Fruit fly (Drosophila melanogaster): ENCODE results near the gene CG3223.

The CG3223 gene

DNA sequence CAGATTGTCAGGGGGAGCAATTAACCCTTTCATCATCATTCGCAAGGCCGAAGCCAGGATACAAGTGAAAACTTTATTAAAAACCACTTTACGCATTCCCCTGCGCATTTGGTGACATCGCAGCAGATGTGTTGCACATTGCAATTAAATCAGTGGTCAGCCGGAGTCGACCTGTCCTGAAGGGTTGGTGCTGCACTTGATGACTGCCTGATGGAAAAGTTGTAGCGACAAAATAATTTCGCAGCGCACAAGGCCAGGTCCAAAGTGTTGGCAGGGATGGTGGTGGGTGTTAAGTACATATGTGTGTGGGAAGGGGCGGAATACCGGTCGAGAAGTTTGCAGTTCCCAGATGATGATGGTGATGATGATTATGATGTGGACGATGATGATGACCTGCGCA, 37.0 kb upstream of the CG3223 start:
- no peak for TF ChIP-seq insv (optimal IDR thresholded peaks at IDR 0.05)

DNA sequence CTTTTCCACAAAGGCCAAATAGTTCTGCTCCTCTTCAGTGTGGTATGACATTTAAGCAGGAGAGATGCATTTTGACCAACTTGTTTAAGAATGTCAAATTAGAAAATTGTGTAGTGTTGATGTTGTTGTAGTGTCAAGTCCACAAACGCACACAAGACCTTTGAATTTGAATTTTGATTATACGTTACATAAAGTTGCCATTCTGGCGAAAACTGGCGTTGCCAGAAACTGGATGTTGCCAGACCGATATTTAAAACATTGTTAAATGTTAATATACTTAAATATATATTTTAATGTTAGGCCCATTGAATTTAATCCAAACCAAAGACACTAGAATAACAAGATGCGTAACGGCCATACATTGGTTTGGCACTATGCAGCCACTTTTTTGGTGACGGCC, 36.2 kb upstream of the CG3223 start:
- TF ChIP-seq psq (optimal IDR thresholded peaks at IDR 0.05) (no peak), Myc (optimal IDR thresholded peaks at IDR 0.05) (no peak), insv (optimal IDR thresholded peaks at IDR 0.05) (no peak), h (optimal IDR thresholded peaks at IDR 0.05) (no peak), Sin3A (optimal IDR thresholded peaks at IDR 0.05) (no peak), ttk (optimal IDR thresholded peaks at IDR 0.05) (no peak)

DNA sequence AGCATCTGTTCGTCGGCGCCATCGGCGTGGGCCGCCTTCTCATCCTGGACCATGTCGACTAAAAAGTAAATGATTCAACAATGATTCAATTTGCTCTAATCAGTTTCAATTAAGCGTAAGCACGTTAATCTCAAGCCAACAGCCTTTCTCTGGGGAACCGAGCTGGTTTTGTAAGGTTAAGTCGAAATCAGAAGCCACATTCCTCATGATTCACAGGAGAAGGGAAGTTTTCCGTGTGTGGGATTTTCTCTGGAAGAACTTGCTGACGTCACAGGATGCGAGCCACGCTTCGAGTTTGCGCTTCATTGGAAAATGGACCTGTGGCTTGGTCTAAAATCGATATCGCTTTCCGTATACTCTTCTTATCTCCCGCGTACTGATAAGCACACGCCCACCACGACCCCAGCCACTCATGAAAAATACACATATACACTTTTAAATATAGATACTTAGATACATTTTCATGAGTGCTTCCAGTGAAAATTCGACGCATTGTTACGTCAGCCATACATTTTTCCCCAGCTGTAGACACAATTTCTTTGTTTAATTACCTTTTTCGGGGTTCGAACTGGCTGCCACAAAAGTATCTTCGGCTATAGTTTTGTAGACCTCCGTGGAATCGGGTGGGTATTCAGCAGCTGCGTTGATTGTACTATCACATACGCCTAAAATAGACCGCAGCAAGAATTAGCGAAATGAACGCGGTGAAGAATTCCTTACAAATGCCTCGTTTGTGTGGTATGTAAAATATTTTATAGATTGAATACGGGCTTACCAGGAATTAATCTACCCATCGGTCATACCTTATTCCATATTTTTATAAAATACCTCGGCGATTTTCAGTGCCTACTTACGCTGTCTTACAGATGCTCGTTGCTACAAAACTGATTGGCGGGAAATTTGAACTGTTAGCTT, 31.9 kb upstream of the CG3223 start:
- TF ChIP-seq Myc (optimal IDR thresholded peaks at IDR 0.05) (no peak), h (optimal IDR thresholded peaks at IDR 0.05) (no peak), psq (optimal IDR thresholded peaks at IDR 0.05) (no peak), ttk (optimal IDR thresholded peaks at IDR 0.05) (no peak)

DNA sequence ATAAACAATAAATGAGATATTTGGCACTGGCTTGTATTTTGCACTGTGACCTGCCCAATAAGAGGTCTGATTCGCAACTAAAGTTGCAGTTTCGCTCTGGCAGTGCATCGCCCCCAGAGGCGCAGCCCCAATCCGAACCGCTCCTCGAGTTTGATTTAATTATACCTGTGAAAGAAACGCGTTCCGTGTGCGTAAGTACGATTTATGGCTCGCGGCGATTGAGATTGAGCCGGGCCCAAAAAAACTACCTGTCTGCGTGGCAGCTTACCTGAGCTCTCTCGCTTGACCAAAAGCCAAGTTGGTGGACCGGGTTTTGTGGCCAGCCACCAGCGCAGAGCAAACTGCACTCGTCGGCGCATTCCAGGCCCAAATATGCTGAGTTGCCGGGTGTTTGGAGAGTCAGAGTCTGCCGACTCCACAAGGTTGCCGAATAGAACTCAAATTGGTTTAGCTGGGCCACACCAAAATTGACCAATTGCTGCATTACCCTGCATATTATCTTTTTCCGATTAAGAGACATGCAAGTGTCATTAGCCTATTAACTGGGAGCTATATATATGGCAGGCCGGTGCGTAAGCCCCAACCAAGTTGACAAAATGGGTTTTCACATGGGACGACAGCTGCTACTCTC, 30.7 kb upstream of the CG3223 start, which contains the start of the genes CD98hc and Os-C:
TSS of gene CD98hc (minus strand) at position 50 of the 631 bp plus-strand sequence.
TSS of gene Os-C (plus strand) at position 581 of the 631 bp plus-strand sequence.
- TF ChIP-seq insv (optimal IDR thresholded peaks at IDR 0.05) (no peak), ttk (optimal IDR thresholded peaks at IDR 0.05) (no peak)

DNA sequence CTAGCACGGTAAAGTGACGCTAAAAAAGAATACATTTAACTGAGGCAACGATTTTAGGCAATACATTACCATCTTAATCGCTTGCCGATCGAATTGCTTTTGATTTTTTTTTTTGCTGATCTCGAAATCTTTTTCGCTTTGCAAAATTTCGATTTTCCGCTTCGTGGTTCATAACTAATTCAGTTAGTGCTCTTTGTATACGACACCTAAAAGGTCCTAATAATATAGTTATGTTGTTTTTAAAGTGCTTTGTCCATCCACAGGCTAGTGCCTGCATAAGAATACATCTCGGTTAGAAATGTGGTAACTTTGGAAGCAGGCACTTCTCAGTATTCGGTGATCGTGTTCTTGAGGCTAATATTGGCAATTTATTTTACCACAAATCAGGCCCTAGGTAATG, 29.0 kb upstream of the CG3223 start, which contains the start of gene Sfp84E:
TSS of gene Sfp84E (minus strand) at position 101 of the 400 bp plus-strand sequence.
- no peak for TF ChIP-seq ttk (optimal IDR thresholded peaks at IDR 0.05)
- TF ChIP-seq Sin3A (optimal IDR thresholded peaks at IDR 0.05) = no peak
- TF ChIP-seq insv (optimal IDR thresholded peaks at IDR 0.05) = no peak
- no peak for TF ChIP-seq Myc (optimal IDR thresholded peaks at IDR 0.05)
- TF ChIP-seq psq (optimal IDR thresholded peaks at IDR 0.05) = no peak
- no peak for TF ChIP-seq h (optimal IDR thresholded peaks at IDR 0.05)

DNA sequence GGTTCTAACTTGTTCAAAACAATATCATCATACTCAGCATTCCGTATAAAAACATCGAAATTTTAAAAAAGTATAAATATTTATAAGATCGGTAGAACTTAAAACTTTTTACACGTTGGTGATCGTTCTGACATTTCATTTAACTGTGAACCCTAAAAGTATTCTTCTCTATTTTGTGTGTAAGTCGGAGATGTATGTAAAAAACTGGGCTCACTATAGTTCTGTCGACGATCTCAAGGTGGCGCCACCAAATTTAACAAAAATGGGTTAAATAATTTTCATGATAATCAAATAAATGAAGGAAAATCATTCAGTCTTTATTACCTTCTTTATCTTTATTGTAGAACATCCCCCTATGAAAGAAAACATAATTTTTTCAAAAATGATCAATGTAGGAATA, 27.8 kb upstream of the CG3223 start:
- TF ChIP-seq psq (optimal IDR thresholded peaks at IDR 0.05) = no peak
- no peak for TF ChIP-seq Myc (optimal IDR thresholded peaks at IDR 0.05)
- TF ChIP-seq h (optimal IDR thresholded peaks at IDR 0.05) = no peak
- no peak for TF ChIP-seq ttk (optimal IDR thresholded peaks at IDR 0.05)
- TF ChIP-seq insv (optimal IDR thresholded peaks at IDR 0.05) = no peak
- no peak for TF ChIP-seq Sin3A (optimal IDR thresholded peaks at IDR 0.05)

DNA sequence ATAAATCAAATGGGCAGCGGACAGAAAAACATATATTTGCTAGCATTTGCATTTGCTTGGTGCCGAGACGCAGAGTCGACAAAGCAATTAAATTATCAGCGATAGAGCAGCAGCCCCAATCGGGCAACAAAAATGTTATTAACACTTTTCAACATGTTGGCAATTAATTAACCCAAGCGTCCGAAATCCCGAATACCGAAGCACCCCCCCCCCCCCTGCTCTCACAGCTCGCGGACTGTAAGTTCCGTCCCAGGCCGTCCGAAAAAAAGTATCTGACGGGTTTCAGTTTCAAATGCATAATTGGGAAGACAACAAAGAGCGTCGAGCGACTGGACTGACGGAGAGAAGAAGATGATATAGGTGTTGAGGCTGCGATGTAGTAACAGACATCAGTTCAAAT, 18.9 kb upstream of the CG3223 start:
- no peak for TF ChIP-seq Myc (optimal IDR thresholded peaks at IDR 0.05)
- TF ChIP-seq h (optimal IDR thresholded peaks at IDR 0.05) = no peak
- TF ChIP-seq insv (optimal IDR thresholded peaks at IDR 0.05) = no peak
- TF ChIP-seq Sin3A (optimal IDR thresholded peaks at IDR 0.05) = no peak

DNA sequence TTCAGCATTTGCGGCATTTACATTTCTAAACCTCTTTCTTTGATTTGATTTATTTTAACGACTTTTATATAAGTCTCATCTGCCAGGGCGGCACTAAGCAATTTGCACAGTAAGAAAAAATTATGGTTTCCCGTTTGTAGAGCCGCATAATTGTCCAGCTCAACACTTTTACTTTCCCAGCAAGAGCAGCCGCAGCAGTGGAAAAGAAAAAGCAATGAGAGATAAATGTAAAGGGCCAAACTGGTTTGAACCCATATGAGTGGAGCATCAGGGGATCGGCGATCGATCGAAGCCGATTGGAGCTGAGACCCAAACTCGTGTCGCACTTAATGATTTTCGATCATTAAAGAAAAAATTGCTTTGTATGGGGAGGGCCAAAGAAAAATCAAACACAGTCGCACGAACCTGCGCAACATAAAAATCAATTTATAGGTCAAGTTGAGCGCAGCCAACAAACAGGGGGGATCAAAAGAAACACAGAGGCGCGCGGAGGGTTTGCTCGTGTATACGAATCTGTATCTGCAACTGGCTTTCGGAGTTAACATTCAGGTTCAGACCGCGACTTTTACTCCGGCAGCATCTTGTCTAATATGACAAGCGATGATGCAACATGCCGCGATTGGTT, 18.3 kb upstream of the CG3223 start:
- no peak for TF ChIP-seq ttk (optimal IDR thresholded peaks at IDR 0.05)
- no peak for TF ChIP-seq Myc (optimal IDR thresholded peaks at IDR 0.05)
- TF ChIP-seq h (optimal IDR thresholded peaks at IDR 0.05) = no peak
- no peak for TF ChIP-seq psq (optimal IDR thresholded peaks at IDR 0.05)
- no peak for TF ChIP-seq Sin3A (optimal IDR thresholded peaks at IDR 0.05)
- TF ChIP-seq insv (optimal IDR thresholded peaks at IDR 0.05) = no peak

DNA sequence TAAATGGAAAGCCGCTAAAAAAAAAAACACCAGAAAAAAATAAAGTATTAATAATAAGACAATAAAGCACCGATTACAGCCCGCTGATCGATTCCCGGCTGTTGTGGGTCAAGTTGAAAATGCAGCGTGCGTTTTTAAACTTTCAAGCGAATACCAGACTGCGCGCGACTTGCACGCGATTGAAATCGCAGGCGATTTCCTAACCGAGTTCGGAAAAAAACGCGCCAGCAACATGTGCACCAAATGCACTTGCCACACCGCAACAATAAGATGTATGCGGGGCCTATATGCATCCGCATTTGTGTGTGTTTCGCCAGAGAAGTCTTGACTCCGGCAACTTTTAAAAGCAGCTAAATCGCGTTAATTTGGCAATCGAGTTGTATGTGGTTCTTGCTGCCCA, 17.8 kb upstream of the CG3223 start:
- TF ChIP-seq psq (optimal IDR thresholded peaks at IDR 0.05) (no peak), Sin3A (optimal IDR thresholded peaks at IDR 0.05) (no peak), ttk (optimal IDR thresholded peaks at IDR 0.05) (no peak)

DNA sequence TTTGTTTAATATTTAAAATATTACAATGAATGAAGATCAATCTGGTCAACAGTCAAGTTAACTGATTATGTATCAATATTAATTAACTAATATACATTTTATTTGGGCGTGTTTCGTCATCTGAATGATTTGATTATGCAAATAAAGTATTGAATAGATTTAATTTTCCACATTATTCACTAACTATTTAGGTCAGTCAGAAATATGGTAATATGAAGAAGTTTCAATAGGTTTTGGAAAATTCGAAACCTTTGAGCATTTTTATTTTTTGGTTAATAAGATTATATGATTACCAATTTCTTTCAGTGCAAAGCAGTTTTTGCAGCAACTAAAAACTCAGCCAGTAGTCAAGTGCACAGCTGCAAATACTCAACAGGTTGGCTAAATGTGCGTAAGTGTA, 17.1 kb upstream of the CG3223 start:
- TF ChIP-seq insv (optimal IDR thresholded peaks at IDR 0.05) (no peak), h (optimal IDR thresholded peaks at IDR 0.05) (no peak), psq (optimal IDR thresholded peaks at IDR 0.05) (no peak), ttk (optimal IDR thresholded peaks at IDR 0.05) (no peak), Sin3A (optimal IDR thresholded peaks at IDR 0.05) (no peak), Myc (optimal IDR thresholded peaks at IDR 0.05) (no peak)

DNA sequence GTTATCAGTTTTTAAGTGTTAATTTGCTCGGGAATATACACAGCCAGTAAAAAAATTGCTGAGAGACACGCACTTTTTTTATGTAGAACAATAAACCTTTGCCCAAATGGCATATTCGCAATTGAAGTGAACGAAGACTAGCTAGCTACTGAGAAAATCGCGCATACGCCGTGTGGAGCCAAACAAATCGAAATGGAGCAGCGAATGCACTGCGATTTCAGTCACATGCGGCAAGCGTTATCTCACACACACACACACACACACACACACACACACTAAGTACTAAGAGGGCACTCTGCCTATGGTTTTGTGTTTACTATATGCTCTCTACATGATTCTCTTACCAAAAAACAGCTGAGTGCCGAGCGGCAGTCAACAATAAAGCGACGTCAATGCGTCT, 15.7 kb upstream of the CG3223 start:
- no peak for TF ChIP-seq Myc (optimal IDR thresholded peaks at IDR 0.05)
- TF ChIP-seq h (optimal IDR thresholded peaks at IDR 0.05) = no peak
- no peak for TF ChIP-seq Sin3A (optimal IDR thresholded peaks at IDR 0.05)
- TF ChIP-seq insv (optimal IDR thresholded peaks at IDR 0.05) = no peak
- TF ChIP-seq ttk (optimal IDR thresholded peaks at IDR 0.05) = no peak
- TF ChIP-seq psq (optimal IDR thresholded peaks at IDR 0.05) = no peak

DNA sequence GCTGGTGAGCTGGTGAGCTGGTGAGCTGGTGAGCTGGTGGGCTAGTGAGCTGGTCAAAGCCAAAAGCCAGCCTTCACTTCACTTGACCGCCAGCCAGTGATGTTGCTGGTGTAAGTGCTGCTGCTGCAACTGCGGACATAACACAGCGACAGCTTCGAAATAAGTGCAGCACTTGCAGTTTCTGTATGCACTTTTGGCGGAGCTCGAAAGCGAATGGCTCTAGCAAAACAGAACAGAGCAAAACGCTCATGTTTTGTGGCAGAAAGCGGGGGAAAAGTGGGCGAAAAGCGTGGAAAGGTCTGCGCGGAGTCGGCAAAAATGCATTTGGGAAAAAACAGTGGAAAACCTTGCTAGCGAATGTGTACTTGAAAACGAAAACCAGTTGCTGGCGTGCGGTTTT, 14.6 kb upstream of the CG3223 start:
- TF ChIP-seq insv (optimal IDR thresholded peaks at IDR 0.05) = no peak
- TF ChIP-seq ttk (optimal IDR thresholded peaks at IDR 0.05) = no peak
- no peak for TF ChIP-seq psq (optimal IDR thresholded peaks at IDR 0.05)
- TF ChIP-seq Sin3A (optimal IDR thresholded peaks at IDR 0.05) = no peak

DNA sequence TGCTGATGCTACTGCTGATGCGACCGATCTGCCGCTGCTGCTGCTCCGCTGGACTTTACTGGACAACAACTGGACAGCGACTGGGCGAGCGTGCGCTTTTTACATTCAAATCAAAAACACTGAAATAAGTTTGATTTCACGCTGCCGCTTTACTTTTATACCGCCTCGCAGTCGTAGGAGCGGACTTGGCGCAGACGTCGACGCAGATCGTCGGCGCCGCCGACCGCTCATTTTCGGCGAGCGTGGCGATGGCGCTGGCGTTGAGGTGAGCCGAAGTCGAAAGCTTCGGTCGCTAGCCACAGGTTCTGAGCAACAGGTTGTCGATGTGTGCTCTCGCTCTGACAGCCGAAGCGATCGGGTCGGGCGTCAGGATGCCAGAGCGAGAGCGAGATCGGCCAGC, 13.5 kb upstream of the CG3223 start, which contains the start of gene Elovl7:
TSS of gene Elovl7 (minus strand) at position 131 of the 400 bp plus-strand sequence.
- no peak for TF ChIP-seq h (optimal IDR thresholded peaks at IDR 0.05)
- no peak for TF ChIP-seq Myc (optimal IDR thresholded peaks at IDR 0.05)
- no peak for TF ChIP-seq insv (optimal IDR thresholded peaks at IDR 0.05)
- no peak for TF ChIP-seq Sin3A (optimal IDR thresholded peaks at IDR 0.05)
- TF ChIP-seq psq (optimal IDR thresholded peaks at IDR 0.05) = no peak
- no peak for TF ChIP-seq ttk (optimal IDR thresholded peaks at IDR 0.05)

Measured in Kc167 (cell line).